Fruit fly (Drosophila melanogaster) whole organism, embryonic: Measurements from ENCODE around the gene CG31174.

Experiments
- Adf1 ChIP-seq: fragments of 200-800 bp; sonication (Bioruptor generic); IDR thresholded peaks from 2 replicates; pipeline ENCODE4 v1.3.6; 2022; ENCODE audit warnings: missing biosample characterization, missing genetic modification characterization
- CG10267 ChIP-seq: fragments of 200-800 bp; sonication (Bioruptor generic); optimal IDR thresholded peaks from 2 replicates; lab custom pipeline; 2018; ENCODE audit warnings: missing biosample characterization, mild to moderate bottlenecking, missing genetic modification characterization, moderate library complexity
- CG11085 ChIP-seq: fragments of 200-800 bp; sonication (Bioruptor generic); IDR thresholded peaks from 2 replicates; pipeline ENCODE4 v1.3.6; 2022; ENCODE audit warnings: missing biosample characterization, missing genetic modification characterization
- CG11398 ChIP-seq: fragments of 200-800 bp; sonication (Bioruptor generic); optimal IDR thresholded peaks from 2 replicates; lab custom pipeline; 2016; ENCODE audit warnings: missing biosample characterization, missing genetic modification characterization
- CG11560 ChIP-seq: fragments of 200-800 bp; sonication (Bioruptor generic); IDR thresholded peaks from 3 replicates; pipeline ENCODE4 v1.3.6; 2022; ENCODE audit warnings: missing biosample characterization, missing genetic modification characterization
- CG13624 ChIP-seq: fragments of 200-800 bp; sonication (Bioruptor generic); optimal IDR thresholded peaks from 2 replicates; lab custom pipeline; 2016; ENCODE audit warnings: missing biosample characterization, missing genetic modification characterization
- CG14965 ChIP-seq: fragments of 200-800 bp; sonication (Bioruptor generic); optimal IDR thresholded peaks from 2 replicates; lab custom pipeline; 2016; ENCODE audit warnings: missing biosample characterization, missing genetic modification characterization, borderline replicate concordance
- CG17359 ChIP-seq: fragments of 200-800 bp; sonication (Bioruptor generic); optimal IDR thresholded peaks from 3 replicates; lab custom pipeline; 2018; ENCODE audit warnings: missing biosample characterization, mild to moderate bottlenecking, missing genetic modification characterization, moderate library complexity
- CG17802 ChIP-seq: fragments of 200-800 bp; sonication (Bioruptor generic); optimal IDR thresholded peaks from 2 replicates; lab custom pipeline; 2018; ENCODE audit warnings: missing biosample characterization, mild to moderate bottlenecking, missing genetic modification characterization, moderate library complexity
- CG30020 ChIP-seq: fragments of 200-800 bp; optimal IDR thresholded peaks from 2 replicates; lab custom pipeline; 2019; ENCODE audit warnings: missing biosample characterization, mild to moderate bottlenecking, missing genetic modification characterization, moderate library complexity
- CG3065 ChIP-seq: fragments of 200-800 bp; sonication (Bioruptor generic); optimal IDR thresholded peaks from 2 replicates; lab custom pipeline; 2016; ENCODE audit warnings: missing biosample characterization, missing genetic modification characterization
- CG6683 ChIP-seq: fragments of 200-800 bp; sonication (Bioruptor generic); optimal IDR thresholded peaks from 2 replicates; lab custom pipeline; 2017; ENCODE audit warnings: missing biosample characterization, mild to moderate bottlenecking, missing genetic modification characterization, missing genetic modification reagents
- CG8089 ChIP-seq: fragments of 200-800 bp; sonication (Bioruptor generic); optimal IDR thresholded peaks from 3 replicates; lab custom pipeline; 2016; ENCODE audit warnings: missing biosample characterization, missing genetic modification characterization
- CG8290 ChIP-seq, 3 experiments: fragments of 200-800 bp; sonication (Bioruptor generic); optimal IDR thresholded peaks; 2 replicates each; lab custom pipeline; 2016 to 2019; ENCODE audit warnings: missing biosample characterization in 3 of 3, missing genetic modification characterization in 3 of 3, mild to moderate bottlenecking in 2 of 3, moderate library complexity in 1 of 3
- CG8478 ChIP-seq: fragments of >200 bp; optimal IDR thresholded peaks from 2 replicates; lab custom pipeline; 2018
- CG8924 ChIP-seq: fragments of 200-800 bp; optimal IDR thresholded peaks from 3 replicates; lab custom pipeline; 2019; ENCODE audit warnings: missing biosample characterization, mild to moderate bottlenecking, missing genetic modification characterization, moderate library complexity
- Dip2 ChIP-seq: fragments of 200-800 bp; sonication (Bioruptor generic); IDR thresholded peaks from 2 replicates; pipeline ENCODE4 v1.3.6; 2022; ENCODE audit warnings: missing biosample characterization, missing genetic modification characterization
- ERR ChIP-seq: fragments of 200-800 bp; sonication (Bioruptor generic); optimal IDR thresholded peaks from 2 replicates; lab custom pipeline; 2016; ENCODE audit warnings: missing biosample characterization, missing genetic modification characterization
- Ets97D ChIP-seq: fragments of 200-800 bp; sonication (Bioruptor generic); optimal IDR thresholded peaks from 3 replicates; lab custom pipeline; 2016; ENCODE audit warnings: missing biosample characterization, missing genetic modification characterization
- Gug ChIP-seq: fragments of 200-800 bp; sonication (Bioruptor generic); IDR thresholded peaks from 4 replicates; pipeline ENCODE4 v1.3.6; 2022; ENCODE audit warnings: missing biosample characterization, missing genetic modification characterization
- HLHmδ ChIP-seq: fragments of 200-800 bp; sonication (Bioruptor generic); optimal IDR thresholded peaks from 2 replicates; lab custom pipeline; 2018; ENCODE audit warnings: missing biosample characterization, mild to moderate bottlenecking, missing genetic modification characterization, moderate library complexity
- NFAT ChIP-seq: fragments of 200-800 bp; sonication (Bioruptor generic); IDR thresholded peaks from 2 replicates; pipeline ENCODE4 v1.3.6; 2022; ENCODE audit warnings: missing biosample characterization, missing genetic modification characterization
- NfI ChIP-seq: fragments of 200-800 bp; sonication (Bioruptor generic); optimal IDR thresholded peaks from 3 replicates; lab custom pipeline; 2018; ENCODE audit warnings: missing biosample characterization, mild to moderate bottlenecking, missing genetic modification characterization, moderate library complexity
- Poxn ChIP-seq: fragments of 200-800 bp; sonication (Bioruptor generic); IDR thresholded peaks from 2 replicates; pipeline ENCODE4 v1.3.6; 2022; ENCODE audit warnings: missing biosample characterization, missing genetic modification characterization
- Rfx ChIP-seq: fragments of 200-800 bp; sonication (Bioruptor generic); IDR thresholded peaks from 2 replicates; pipeline ENCODE4 v1.3.6; 2022; ENCODE audit warnings: missing biosample characterization, missing genetic modification characterization
- Trl ChIP-seq, 3 experiments: fragments of >200 bp in 2 of 3; fragments of 200-800 bp in 1 of 3; sonication (Bioruptor generic) in 1 of 3; optimal IDR thresholded peaks; 2 replicates in 1 of 3; 3 replicates in 2 of 3; lab custom pipeline; 2016 to 2017; ENCODE audit warnings: missing biosample characterization in 1 of 3, missing genetic modification characterization in 1 of 3
- Xbp1 ChIP-seq: fragments of 200-800 bp; sonication (Bioruptor generic); optimal IDR thresholded peaks from 3 replicates; lab custom pipeline; 2016; ENCODE audit warnings: missing biosample characterization, mild to moderate bottlenecking, missing genetic modification characterization
- ab ChIP-seq: fragments of 200-800 bp; sonication (Bioruptor generic); optimal IDR thresholded peaks from 2 replicates; lab custom pipeline; 2016; ENCODE audit warnings: missing biosample characterization, missing genetic modification characterization
- br ChIP-seq: fragments of >200 bp; optimal IDR thresholded peaks from 2 replicates; lab custom pipeline; 2017
- bsh ChIP-seq, 2 experiments: fragments of 200-800 bp; sonication (Bioruptor generic); optimal IDR thresholded peaks; 2 replicates each; lab custom pipeline; 2017 to 2018; ENCODE audit warnings: mild to moderate bottlenecking in 2 of 2, missing biosample characterization in 2 of 2, missing genetic modification characterization in 2 of 2, moderate library complexity in 1 of 2
- cato ChIP-seq: fragments of 200-800 bp; sonication (Bioruptor generic); optimal IDR thresholded peaks from 2 replicates; lab custom pipeline; 2016; ENCODE audit warnings: missing biosample characterization, missing genetic modification characterization, borderline replicate concordance
- croc ChIP-seq: fragments of 200-800 bp; sonication (Bioruptor generic); conservative IDR thresholded peaks from 3 replicates; pipeline ENCODE4 v1.3.6; 2022; ENCODE audit warnings: missing biosample characterization, missing genetic modification characterization
- cwo ChIP-seq: fragments of 200-800 bp; sonication (Bioruptor generic); optimal IDR thresholded peaks from 3 replicates; lab custom pipeline; 2017; ENCODE audit warnings: missing biosample characterization, missing genetic modification characterization, mild to moderate bottlenecking, moderate library complexity, missing genetic modification reagents
- dimm ChIP-seq: fragments of 200-800 bp; sonication (Bioruptor generic); IDR thresholded peaks from 2 replicates; pipeline ENCODE4 v1.3.6; 2022; ENCODE audit warnings: missing biosample characterization, missing genetic modification characterization
- disco-r ChIP-seq: fragments of 200-800 bp; sonication (Bioruptor generic); optimal IDR thresholded peaks from 2 replicates; lab custom pipeline; 2016; ENCODE audit warnings: missing biosample characterization, missing genetic modification characterization
- ems ChIP-seq: fragments of 200-800 bp; sonication (Bioruptor generic); optimal IDR thresholded peaks from 3 replicates; lab custom pipeline; 2016; ENCODE audit warnings: missing biosample characterization, missing genetic modification characterization
- gem ChIP-seq: fragments of 200-800 bp; sonication (Bioruptor generic); optimal IDR thresholded peaks from 2 replicates; lab custom pipeline; 2019; ENCODE audit warnings: missing biosample characterization, mild to moderate bottlenecking, missing genetic modification characterization, moderate library complexity
- gro ChIP-seq: fragments of 200-800 bp; sonication (Bioruptor generic); optimal IDR thresholded peaks from 2 replicates; lab custom pipeline; 2016; ENCODE audit warnings: missing biosample characterization, missing genetic modification characterization
- jumu ChIP-seq: fragments of 200-800 bp; sonication (Bioruptor generic); optimal IDR thresholded peaks from 3 replicates; lab custom pipeline; 2016; ENCODE audit warnings: missing biosample characterization, missing genetic modification characterization
- kay ChIP-seq: fragments of 200-800 bp; sonication (Bioruptor generic); optimal IDR thresholded peaks from 2 replicates; lab custom pipeline; 2016; ENCODE audit warnings: missing biosample characterization, missing genetic modification characterization
- klu ChIP-seq: fragments of 200-800 bp; sonication (Bioruptor generic); IDR thresholded peaks from 2 replicates; pipeline ENCODE4 v1.3.6; 2022; ENCODE audit warnings: missing biosample characterization, missing genetic modification characterization
- org-1 ChIP-seq: fragments of 200-800 bp; sonication (Bioruptor generic); optimal IDR thresholded peaks from 2 replicates; lab custom pipeline; 2017; ENCODE audit warnings: missing biosample characterization, missing genetic modification characterization
- pum ChIP-seq: fragments of 200-800 bp; sonication (Bioruptor generic); optimal IDR thresholded peaks from 2 replicates; lab custom pipeline; 2016; ENCODE audit warnings: missing biosample characterization, missing genetic modification characterization
- ranshi ChIP-seq: fragments of 200-800 bp; sonication (Bioruptor generic); IDR thresholded peaks from 2 replicates; pipeline ENCODE4 v1.3.6; 2022; ENCODE audit warnings: missing biosample characterization, missing genetic modification characterization
- scrt ChIP-seq: fragments of 200-800 bp; sonication (Bioruptor generic); optimal IDR thresholded peaks from 2 replicates; lab custom pipeline; 2018; ENCODE audit warnings: missing biosample characterization, mild to moderate bottlenecking, missing genetic modification characterization, moderate library complexity
- tna ChIP-seq: fragments of 200-800 bp; sonication (Bioruptor generic); IDR thresholded peaks from 2 replicates; pipeline ENCODE4 v1.3.6; 2022; ENCODE audit warnings: missing biosample characterization, missing genetic modification characterization; ENCODE audit not compliant: partially characterized antibody
- toy ChIP-seq: fragments of 200-800 bp; sonication (Bioruptor generic); IDR thresholded peaks from 2 replicates; pipeline ENCODE4 v1.3.6; 2022; ENCODE audit warnings: missing biosample characterization, missing genetic modification characterization
- unpg ChIP-seq: fragments of 200-800 bp; sonication (Bioruptor generic); optimal IDR thresholded peaks from 3 replicates; lab custom pipeline; 2018; ENCODE audit warnings: missing biosample characterization, mild to moderate bottlenecking, missing genetic modification characterization, moderate library complexity
- yki ChIP-seq: fragments of >200 bp; optimal IDR thresholded peaks from 3 replicates; lab custom pipeline; 2018
- zfh1 ChIP-seq: fragments of 200-800 bp; sonication (Bioruptor generic); IDR thresholded peaks from 3 replicates; pipeline ENCODE4 v1.3.6; 2022; ENCODE audit warnings: missing biosample characterization, missing genetic modification characterization

The CG31174 gene

DNA sequence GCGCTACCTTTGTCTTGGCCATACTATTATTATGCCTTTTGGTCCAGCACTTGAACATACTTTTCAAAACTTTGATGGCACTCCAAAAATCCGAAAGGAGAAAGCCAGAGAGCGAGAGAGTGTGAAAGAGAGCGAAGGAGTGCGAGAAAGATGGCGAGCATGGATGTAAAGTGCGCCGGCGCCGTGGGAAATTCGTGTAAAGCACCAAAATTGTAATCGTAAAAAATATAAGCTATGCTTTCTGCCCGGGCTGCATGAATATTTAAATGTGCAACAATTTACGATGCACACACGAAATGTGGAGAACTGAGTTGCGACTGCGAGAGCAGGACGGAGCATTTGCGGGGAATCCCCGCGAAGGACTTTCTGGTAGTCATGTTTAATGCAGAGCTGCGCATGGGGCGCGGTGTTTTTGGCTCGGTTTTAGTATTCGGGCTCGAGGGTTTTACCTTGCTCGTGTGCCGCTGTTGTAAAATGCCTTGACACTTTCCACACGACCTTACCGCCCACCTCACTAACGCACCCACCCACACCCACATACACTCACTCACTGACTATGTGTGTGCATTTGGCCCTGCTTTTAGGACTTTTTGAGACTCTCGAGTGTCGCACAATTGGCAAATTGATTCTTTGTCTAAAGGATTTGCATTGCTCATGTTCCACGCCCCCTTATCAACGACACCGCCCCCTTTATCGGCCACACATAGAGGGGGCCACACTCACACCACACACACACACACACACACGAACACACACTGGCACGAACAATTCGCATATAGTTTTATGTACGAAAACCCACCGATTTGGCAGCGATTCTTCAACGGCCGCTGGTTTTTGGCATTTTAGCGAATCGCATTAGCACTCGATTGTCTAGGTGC, 47.4 kb downstream of the CG31174 start (continued):
- TF ChIP-seq toy (GFP tag; lab: Robert Waterston, UW) (0 out of 2 replicates have a peak, but pooled peaks have one; percentile 27), CG11085 (GFP tag; lab: Robert Waterston, UW) (no peak), pum (no peak), CG10267 (tag; lab: Kevin White, UChicago) (no peak), Dip2 (GFP tag; lab: Robert Waterston, UW) (peak; percentile 89), NfI (GFP tag; lab: Kevin White, UChicago) (no peak), Xbp1 (no peak), org-1 (GFP tag; lab: Kevin White, UChicago) (no peak), ems (GFP tag; lab: Kevin White, UChicago) (no peak), NFAT (GFP tag; lab: Robert Waterston, UW) (no peak), CG3065 (GFP tag; lab: Kevin White, UChicago) (peak; percentile 95), CG14965 (GFP tag; lab: Kevin White, UChicago) (no peak), CG6683 (GFP tag; lab: Kevin White, UChicago) (no peak), Trl (optimal IDR thresholded peaks at IDR 0.05; lab: Kevin White, UChicago) (peak; percentile 39 to 49), Trl (GFP tag; optimal IDR thresholded peaks at IDR 0.05; lab: Kevin White, UChicago) (no peak), CG13624 (no peak), ab (GFP tag; lab: Kevin White, UChicago) (no peak), HLHmδ (GFP tag; lab: Kevin White, UChicago) (no peak), ERR (no peak), dimm (GFP tag; lab: Robert Waterston, UW) (no peak), croc (GFP tag; lab: Robert Waterston, UW) (no peak), zfh1 (GFP tag; lab: Robert Waterston, UW) (no peak), CG17802 (tag; lab: Kevin White, UChicago) (no peak), disco-r (GFP tag; lab: Kevin White, UChicago) (no peak), scrt (GFP tag; lab: Kevin White, UChicago) (no peak), Gug (GFP tag; lab: Robert Waterston, UW) (no peak), Ets97D (GFP tag; lab: Kevin White, UChicago) (no peak), br (lab: Kevin White, UChicago) (no peak), CG11398 (no peak), Rfx (GFP tag; lab: Robert Waterston, UW) (no peak), bsh (GFP tag; optimal IDR thresholded peaks at IDR 0.05; lab: Kevin White, UChicago) (no peak), CG8089 (no peak), klu (no peak), gro (GFP tag; lab: Kevin White, UChicago) (no peak), ranshi (GFP tag; lab: Robert Waterston, UW) (no peak), CG8924 (no peak), Adf1 (GFP tag; lab: Robert Waterston, UW) (no peak), gem (tag; lab: Kevin White, UChicago) (no peak), CG8478 (lab: Kevin White, UChicago) (peak; percentile 44), CG17359 (no peak), cato (GFP tag; lab: Kevin White, UChicago) (no peak), kay (GFP tag; lab: Kevin White, UChicago) (no peak), yki (no peak), Poxn (no peak), tna (GFP tag; lab: Robert Waterston, UW) (no peak), unpg (GFP tag; lab: Kevin White, UChicago) (no peak), cwo (no peak), CG30020 (no peak), CG8290 (GFP tag; optimal IDR thresholded peaks at IDR 0.05; lab: Kevin White, UChicago) (no peak), CG8290 (tag; optimal IDR thresholded peaks at IDR 0.05; lab: Kevin White, UChicago) (peak in 1 of 2 experiments; percentile 26), jumu (GFP tag; lab: Kevin White, UChicago) (no peak), CG11560 (tag; lab: Robert Waterston, UW) (no peak)
